Fruit fly (Drosophila melanogaster): ENCODE results near the gene CG17746.

DNA sequence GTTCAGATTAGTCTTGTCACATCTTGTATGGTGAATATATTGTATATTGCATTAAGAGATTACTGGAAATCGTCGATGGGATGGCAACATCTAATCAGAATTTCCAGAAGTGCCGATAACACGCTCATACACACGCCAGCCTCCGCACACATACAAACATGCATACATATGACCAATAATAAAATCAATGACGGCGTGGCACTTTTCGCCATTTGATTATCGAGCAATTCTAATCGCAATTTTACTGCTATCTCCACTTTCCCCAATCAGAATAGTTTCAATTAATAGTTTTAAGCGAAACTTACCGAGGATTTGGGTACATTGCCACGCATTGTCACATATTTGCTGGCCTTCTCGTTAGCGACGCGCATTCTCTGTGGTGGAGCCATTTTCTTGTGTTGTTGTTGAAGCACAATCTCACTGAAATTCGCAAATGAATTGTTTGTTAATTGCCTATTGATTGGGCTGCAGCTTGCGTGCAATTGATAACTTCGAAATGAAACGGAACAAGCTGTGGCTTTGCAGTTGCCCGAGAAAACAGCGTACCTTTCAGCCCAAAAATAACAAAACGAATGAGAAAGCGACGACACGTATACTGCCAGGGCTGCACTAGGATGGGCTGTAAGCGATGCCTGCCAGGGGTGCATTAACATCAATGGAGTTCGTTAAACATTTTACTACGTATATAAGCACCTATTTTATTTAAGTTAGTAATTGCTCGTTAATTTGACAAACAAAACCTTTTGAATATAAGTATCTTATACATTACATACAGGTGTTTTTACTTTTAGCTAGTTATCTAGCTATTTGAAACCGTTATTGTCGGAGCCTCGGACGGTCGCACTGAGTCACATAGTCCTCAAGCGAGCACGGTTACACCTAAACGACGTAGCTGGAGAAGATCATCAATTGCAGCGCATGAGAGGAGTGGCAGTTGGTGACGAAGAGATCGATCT lies 40.7 kb downstream of the CG17746 start, which contains the start of the genes CG32276 and gry:
- TF ChIP-seq CG6175 (GFP tag; IDR thresholded peaks at IDR 0.05) (0 out of 3 replicates have a peak, but pooled peaks have one; percentile 12), CG12155 (GFP tag; optimal IDR thresholded peaks at IDR 0.05) (peak; percentile 86), CG1529 (GFP tag; optimal IDR thresholded peaks at IDR 0.05) (no peak), kay (GFP tag; optimal IDR thresholded peaks at IDR 0.05) (peak; percentile 83), fd3F (GFP tag; optimal IDR thresholded peaks at IDR 0.05) (peak; percentile 53), B-H2 (GFP tag; optimal IDR thresholded peaks at IDR 0.05) (peak; percentile 83), Blimp-1 (GFP tag; optimal IDR thresholded peaks at IDR 0.05) (no peak), CG11504 (tag; optimal IDR thresholded peaks at IDR 0.05) (no peak), h (optimal IDR thresholded peaks at IDR 0.05) (no peak), Nf-YA (GFP tag; IDR thresholded peaks at IDR 0.05) (no peak), Sry-δ (GFP tag; optimal IDR thresholded peaks at IDR 0.05) (peak; percentile 77)

All from whole organism, embryonic.